Worm (Caenorhabditis elegans): ENCODE measurements around the gene Y44F5A.1.

Gene Y44F5A.1

ce11 chrIII:4236178-4236577 lies 11.3 kb downstream of the Y44F5A.1 start (continued):
- TF ChIP-seq pha-4 (GFP tag; IDR thresholded peaks at IDR 0.05), result no peak
- TF ChIP-seq pha-4 (tag; optimal IDR thresholded peaks at IDR 0.05), result no peak
- TF ChIP-seq unc-39 (tag; optimal IDR thresholded peaks at IDR 0.05), result no peak
- TF ChIP-seq nhr-25 (tag; optimal IDR thresholded peaks at IDR 0.05; ENCODE audit: borderline replicate concordance, insufficient read depth), result peak; percentile 59
- no peak for TF ChIP-seq F37D6.2 (tag; optimal IDR thresholded peaks at IDR 0.05)

ce11 chrIII:4234642-4235295 lies 12.7 kb downstream of the Y44F5A.1 start:
- TF ChIP-seq lin-1 (GFP tag; IDR thresholded peaks at IDR 0.05) (no peak), lin-39 (tag; optimal IDR thresholded peaks at IDR 0.05) (no peak), mep-1 (tag; optimal IDR thresholded peaks at IDR 0.05) (no peak), aha-1 (tag) (no peak), madf-9 (GFP tag; conservative IDR thresholded peaks at IDR 0.05) (no peak), F44E2.7 (GFP tag; IDR thresholded peaks at IDR 0.05) (no peak), dmd-6 (GFP tag; IDR thresholded peaks at IDR 0.05) (no peak), aly-2 (tag; optimal IDR thresholded peaks at IDR 0.05) (no peak), ceh-44 (GFP tag; IDR thresholded peaks at IDR 0.05) (no peak), F49E8.2 (tag; optimal IDR thresholded peaks at IDR 0.05; ENCODE audit: borderline replicate concordance) (no peak), hmg-1.1 (GFP tag; IDR thresholded peaks at IDR 0.05) (no peak), spr-3 (GFP tag; optimal IDR thresholded peaks at IDR 0.05) (no peak), ceh-20 (GFP tag; IDR thresholded peaks at IDR 0.05) (no peak), lir-3 (tag; optimal IDR thresholded peaks at IDR 0.05) (no peak), jun-1 (tag; optimal IDR thresholded peaks at IDR 0.05) (no peak)

ce11 chrIII:4232811-4233269 lies 14.6 kb downstream of the Y44F5A.1 start, which contains the start of gene nhr-20:
TSS of gene nhr-20 (minus strand) at chrIII:4233219.
- TF ChIP-seq aha-1 (tag) (peak; percentile 90), F10B5.3 (tag; optimal IDR thresholded peaks at IDR 0.05) (no peak)

- TF ChIP-seq unc-62 (GFP tag; optimal IDR thresholded peaks at IDR 0.05 in 1 of 2) (peak in 1 of 2 experiments; percentile 93), unc-62 (tag; optimal IDR thresholded peaks at IDR 0.05) (no peak), daf-8 (GFP tag; IDR thresholded peaks at IDR 0.05) (no peak)
These were observed 16.1 kb downstream of the Y44F5A.1 start for ce11 chrIII:4231372-4231771.

ce11 chrIII:4230092-4230491 lies 17.4 kb downstream of the Y44F5A.1 start:
- TF ChIP-seq nhr-76 (tag; optimal IDR thresholded peaks at IDR 0.05), result no peak
- no peak for TF ChIP-seq nhr-10 (tag; optimal IDR thresholded peaks at IDR 0.05)
- TF ChIP-seq lsy-2 (tag; optimal IDR thresholded peaks at IDR 0.05), result peak in 1 of 2 experiments; percentile 27
- no peak for TF ChIP-seq lin-29 (GFP tag; IDR thresholded peaks at IDR 0.05)
- peak; percentile 18 for TF ChIP-seq unc-130 (GFP tag; optimal IDR thresholded peaks at IDR 0.05)
- no peak for TF ChIP-seq nhr-102 (tag; optimal IDR thresholded peaks at IDR 0.05)
- no peak for TF ChIP-seq ceh-44 (GFP tag; IDR thresholded peaks at IDR 0.05)

- TF ChIP-seq fkh-10 (GFP tag; optimal IDR thresholded peaks at IDR 0.05) (no peak), aha-1 (tag) (peak; percentile 2)
These were observed 18.6 kb downstream of the Y44F5A.1 start, which contains the start of gene F43C1.5 for ce11 chrIII:4228841-4229240. TSS of gene F43C1.5 (plus strand) at chrIII:4229141.

Data from whole organism, L4 larva.